Fruit fly (Drosophila melanogaster) whole organism, embryonic: ENCODE results near the gene Atat.
A peak's percentile ranks its signal among the peaks of the same experiment; 100 is the strongest.

Experiments used
- B-H2 ChIP-seq: fragments of 200-800 bp; sonication (Bioruptor generic); optimal IDR thresholded peaks from 2 replicates; lab custom pipeline; 2018; ENCODE audit warnings: missing biosample characterization, mild to moderate bottlenecking, missing genetic modification characterization
- CG10267 ChIP-seq: fragments of 200-800 bp; sonication (Bioruptor generic); optimal IDR thresholded peaks from 2 replicates; lab custom pipeline; 2018; ENCODE audit warnings: missing biosample characterization, mild to moderate bottlenecking, missing genetic modification characterization, moderate library complexity
- CG1233 ChIP-seq: fragments of 200-800 bp; sonication (Bioruptor generic); optimal IDR thresholded peaks from 4 replicates; lab custom pipeline; 2018; ENCODE audit warnings: missing biosample characterization, mild to moderate bottlenecking, missing genetic modification characterization
- CG13287 ChIP-seq: fragments of 200-800 bp; sonication (Bioruptor generic); IDR thresholded peaks from 2 replicates; pipeline ENCODE4 v1.3.6; 2022; ENCODE audit warnings: missing biosample characterization, missing genetic modification characterization; ENCODE audit not compliant: partially characterized antibody
- CG13894 ChIP-seq: fragments of 200-800 bp; sonication (Bioruptor generic); optimal IDR thresholded peaks from 3 replicates; lab custom pipeline; 2018; ENCODE audit warnings: missing biosample characterization, mild to moderate bottlenecking, missing genetic modification characterization, moderate library complexity
- CG14014 ChIP-seq: fragments of 200-800 bp; sonication (Bioruptor generic); IDR thresholded peaks from 2 replicates; pipeline ENCODE4 v1.3.6; 2022; ENCODE audit warnings: missing biosample characterization, missing genetic modification characterization
- CG14710 ChIP-seq: fragments of 200-800 bp; sonication (Bioruptor generic); optimal IDR thresholded peaks from 3 replicates; lab custom pipeline; 2019; ENCODE audit warnings: missing biosample characterization, mild to moderate bottlenecking, missing genetic modification characterization, moderate library complexity
- CG15269 ChIP-seq: fragments of 200-800 bp; sonication (Bioruptor generic); optimal IDR thresholded peaks from 2 replicates; lab custom pipeline; 2018; ENCODE audit warnings: missing biosample characterization, mild to moderate bottlenecking, missing genetic modification characterization, moderate library complexity
- CG15514 ChIP-seq: fragments of 200-800 bp; sonication (Bioruptor generic); optimal IDR thresholded peaks from 3 replicates; lab custom pipeline; 2017; ENCODE audit warnings: missing biosample characterization, missing genetic modification characterization, mild to moderate bottlenecking, moderate library complexity, missing genetic modification reagents
- CG15601 ChIP-seq: fragments of 200-800 bp; sonication (Bioruptor generic); optimal IDR thresholded peaks from 3 replicates; lab custom pipeline; 2019; ENCODE audit warnings: missing biosample characterization, mild to moderate bottlenecking, missing genetic modification characterization, moderate library complexity
- CG17361 ChIP-seq: fragments of 200-800 bp; sonication (Bioruptor generic); IDR thresholded peaks from 3 replicates; pipeline ENCODE4 v1.3.6; 2022; ENCODE audit warnings: missing biosample characterization, missing genetic modification characterization
- CG17385 ChIP-seq: fragments of 200-800 bp; sonication (Bioruptor generic); optimal IDR thresholded peaks from 3 replicates; lab custom pipeline; 2018; ENCODE audit warnings: missing biosample characterization, mild to moderate bottlenecking, missing genetic modification characterization
- CG17912 ChIP-seq: fragments of 200-800 bp; sonication (Bioruptor generic); optimal IDR thresholded peaks from 2 replicates; lab custom pipeline; 2018; ENCODE audit warnings: missing biosample characterization, mild to moderate bottlenecking, missing genetic modification characterization
- CG18476 ChIP-seq: fragments of 200-800 bp; sonication (Bioruptor generic); optimal IDR thresholded peaks from 2 replicates; lab custom pipeline; 2016; ENCODE audit warnings: missing biosample characterization, mild to moderate bottlenecking, missing genetic modification characterization
- CG2889 ChIP-seq: fragments of 200-800 bp; sonication (Bioruptor generic); IDR thresholded peaks from 3 replicates; pipeline ENCODE4 v1.3.6; 2022; ENCODE audit warnings: missing biosample characterization, missing genetic modification characterization
- CG30020 ChIP-seq: fragments of 200-800 bp; optimal IDR thresholded peaks from 2 replicates; lab custom pipeline; 2019; ENCODE audit warnings: missing biosample characterization, mild to moderate bottlenecking, missing genetic modification characterization, moderate library complexity
- CG31441 ChIP-seq: fragments of 200-800 bp; sonication (Bioruptor generic); IDR thresholded peaks from 2 replicates; pipeline ENCODE4 v1.3.6; 2022; ENCODE audit warnings: missing biosample characterization, missing genetic modification characterization
- CG34376 ChIP-seq: fragments of 200-800 bp; sonication (Bioruptor generic); optimal IDR thresholded peaks from 2 replicates; lab custom pipeline; 2018; ENCODE audit warnings: missing biosample characterization, mild to moderate bottlenecking, missing genetic modification characterization
- CG3838 ChIP-seq: fragments of 200-800 bp; sonication (Bioruptor generic); optimal IDR thresholded peaks from 3 replicates; lab custom pipeline; 2016; ENCODE audit warnings: missing biosample characterization, missing genetic modification characterization
- CG6689 ChIP-seq: fragments of 200-800 bp; sonication (Bioruptor generic); IDR thresholded peaks from 2 replicates; pipeline ENCODE4 v1.3.6; 2022; ENCODE audit warnings: missing biosample characterization, missing genetic modification characterization
- CG8765 ChIP-seq: fragments of 200-800 bp; sonication (Bioruptor generic); IDR thresholded peaks from 2 replicates; pipeline ENCODE4 v1.3.6; 2022; ENCODE audit warnings: missing biosample characterization, missing genetic modification characterization
- CG9437 ChIP-seq: fragments of 200-800 bp; sonication (Bioruptor generic); optimal IDR thresholded peaks from 2 replicates; lab custom pipeline; 2018; ENCODE audit warnings: missing biosample characterization, mild to moderate bottlenecking, missing genetic modification characterization
- Dip3 ChIP-seq: fragments of 200-800 bp; sonication (Bioruptor generic); optimal IDR thresholded peaks from 3 replicates; lab custom pipeline; 2016; ENCODE audit warnings: missing biosample characterization, missing genetic modification characterization
- Dref ChIP-seq: fragments of 200-800 bp; sonication (Bioruptor generic); IDR thresholded peaks from 2 replicates; pipeline ENCODE4 v1.3.6; 2022; ENCODE audit warnings: missing biosample characterization, missing genetic modification characterization
- E2f1 ChIP-seq: fragments of 200-800 bp; sonication (Bioruptor generic); IDR thresholded peaks from 2 replicates; pipeline ENCODE4 v1.3.6; 2022; ENCODE audit warnings: missing biosample characterization, missing genetic modification characterization
- HLH4C ChIP-seq: fragments of 200-800 bp; sonication (Bioruptor generic); IDR thresholded peaks from 3 replicates; pipeline ENCODE4 v1.3.6; 2022; ENCODE audit warnings: missing biosample characterization, missing genetic modification characterization; ENCODE audit not compliant: partially characterized antibody
- Hmx ChIP-seq: fragments of 200-800 bp; sonication (Bioruptor generic); optimal IDR thresholded peaks from 2 replicates; lab custom pipeline; 2016; ENCODE audit warnings: missing biosample characterization, missing genetic modification characterization
- Mes4 ChIP-seq: fragments of 200-800 bp; sonication (Bioruptor generic); optimal IDR thresholded peaks from 2 replicates; lab custom pipeline; 2016; ENCODE audit warnings: missing biosample characterization, missing genetic modification characterization
- NC2β ChIP-seq: fragments of 200-800 bp; sonication (Bioruptor generic); optimal IDR thresholded peaks from 2 replicates; lab custom pipeline; 2016; ENCODE audit warnings: missing biosample characterization, missing genetic modification characterization
- Pdp1 ChIP-seq, 2 experiments: fragments of 200-800 bp; sonication (Bioruptor generic); optimal IDR thresholded peaks; 3 replicates each; lab custom pipeline; 2016; ENCODE audit warnings: missing biosample characterization in 2 of 2, missing genetic modification characterization in 2 of 2, mild to moderate bottlenecking in 1 of 2, moderate library complexity in 1 of 2
- Ssrp ChIP-seq: fragments of 200-800 bp; sonication (Bioruptor generic); optimal IDR thresholded peaks from 2 replicates; lab custom pipeline; 2018; ENCODE audit warnings: missing biosample characterization, mild to moderate bottlenecking, missing genetic modification characterization, moderate library complexity
- ato ChIP-seq: fragments of 200-800 bp; sonication (Bioruptor generic); IDR thresholded peaks from 2 replicates; pipeline ENCODE4 v1.3.6; 2022; ENCODE audit warnings: missing biosample characterization, missing genetic modification characterization; ENCODE audit not compliant: partially characterized antibody
- bsh ChIP-seq, 2 experiments: fragments of 200-800 bp; sonication (Bioruptor generic); optimal IDR thresholded peaks; 2 replicates each; lab custom pipeline; 2017 to 2018; ENCODE audit warnings: mild to moderate bottlenecking in 2 of 2, missing biosample characterization in 2 of 2, missing genetic modification characterization in 2 of 2, moderate library complexity in 1 of 2
- caup ChIP-seq: fragments of 200-800 bp; sonication (Bioruptor generic); optimal IDR thresholded peaks from 3 replicates; lab custom pipeline; 2017; ENCODE audit warnings: missing biosample characterization, mild to moderate bottlenecking, missing genetic modification characterization, moderate library complexity; ENCODE audit not compliant: severe bottlenecking
- chn ChIP-seq: fragments of 200-800 bp; sonication (Bioruptor generic); optimal IDR thresholded peaks from 2 replicates; lab custom pipeline; 2016; ENCODE audit warnings: missing biosample characterization, missing genetic modification characterization
- dm ChIP-seq: fragments of 200-800 bp; sonication (Bioruptor generic); optimal IDR thresholded peaks from 3 replicates; lab custom pipeline; 2016; ENCODE audit warnings: missing biosample characterization, missing genetic modification characterization
- eyg ChIP-seq: fragments of 200-800 bp; sonication (Bioruptor generic); optimal IDR thresholded peaks from 3 replicates; lab custom pipeline; 2016; ENCODE audit warnings: missing biosample characterization, missing genetic modification characterization
- gem ChIP-seq: fragments of 200-800 bp; sonication (Bioruptor generic); optimal IDR thresholded peaks from 2 replicates; lab custom pipeline; 2019; ENCODE audit warnings: missing biosample characterization, mild to moderate bottlenecking, missing genetic modification characterization, moderate library complexity
- grn ChIP-seq: fragments of 200-800 bp; sonication (Bioruptor generic); optimal IDR thresholded peaks from 3 replicates; lab custom pipeline; 2017; ENCODE audit warnings: missing biosample characterization, missing genetic modification characterization
- hth ChIP-seq: fragments of >200 bp; optimal IDR thresholded peaks from 2 replicates; lab custom pipeline; 2017; ENCODE audit warnings: inconsistent platforms
- ind ChIP-seq: fragments of 200-800 bp; sonication (Bioruptor generic); optimal IDR thresholded peaks from 3 replicates; lab custom pipeline; 2016; ENCODE audit warnings: missing biosample characterization, missing genetic modification characterization
- pb ChIP-seq: fragments of 200-800 bp; sonication (Bioruptor generic); optimal IDR thresholded peaks from 3 replicates; lab custom pipeline; 2016; ENCODE audit warnings: missing biosample characterization, missing genetic modification characterization
- phol ChIP-seq: fragments of 200-800 bp; sonication (Bioruptor generic); optimal IDR thresholded peaks from 3 replicates; lab custom pipeline; 2018; ENCODE audit warnings: missing biosample characterization, mild to moderate bottlenecking, missing genetic modification characterization, moderate library complexity
- ranshi ChIP-seq: fragments of 200-800 bp; sonication (Bioruptor generic); IDR thresholded peaks from 2 replicates; pipeline ENCODE4 v1.3.6; 2022; ENCODE audit warnings: missing biosample characterization, missing genetic modification characterization
- so ChIP-seq: fragments of 200-800 bp; sonication (Bioruptor generic); IDR thresholded peaks from 3 replicates; pipeline ENCODE4 v1.3.6; 2022; ENCODE audit warnings: missing biosample characterization, missing genetic modification characterization
- sqz ChIP-seq: fragments of 200-800 bp; sonication (Bioruptor generic); optimal IDR thresholded peaks from 3 replicates; lab custom pipeline; 2018; ENCODE audit warnings: missing biosample characterization, mild to moderate bottlenecking, missing genetic modification characterization
- unc-4 ChIP-seq: fragments of 200-800 bp; sonication (Bioruptor generic); IDR thresholded peaks from 2 replicates; pipeline ENCODE4 v1.3.6; 2022; ENCODE audit warnings: missing biosample characterization, missing genetic modification characterization; ENCODE audit not compliant: partially characterized antibody
- zen ChIP-seq: fragments of 200-800 bp; sonication (Bioruptor generic); optimal IDR thresholded peaks from 3 replicates; lab custom pipeline; 2018; ENCODE audit warnings: missing biosample characterization, mild to moderate bottlenecking, missing genetic modification characterization, moderate library complexity

Gene Atat

DNA sequence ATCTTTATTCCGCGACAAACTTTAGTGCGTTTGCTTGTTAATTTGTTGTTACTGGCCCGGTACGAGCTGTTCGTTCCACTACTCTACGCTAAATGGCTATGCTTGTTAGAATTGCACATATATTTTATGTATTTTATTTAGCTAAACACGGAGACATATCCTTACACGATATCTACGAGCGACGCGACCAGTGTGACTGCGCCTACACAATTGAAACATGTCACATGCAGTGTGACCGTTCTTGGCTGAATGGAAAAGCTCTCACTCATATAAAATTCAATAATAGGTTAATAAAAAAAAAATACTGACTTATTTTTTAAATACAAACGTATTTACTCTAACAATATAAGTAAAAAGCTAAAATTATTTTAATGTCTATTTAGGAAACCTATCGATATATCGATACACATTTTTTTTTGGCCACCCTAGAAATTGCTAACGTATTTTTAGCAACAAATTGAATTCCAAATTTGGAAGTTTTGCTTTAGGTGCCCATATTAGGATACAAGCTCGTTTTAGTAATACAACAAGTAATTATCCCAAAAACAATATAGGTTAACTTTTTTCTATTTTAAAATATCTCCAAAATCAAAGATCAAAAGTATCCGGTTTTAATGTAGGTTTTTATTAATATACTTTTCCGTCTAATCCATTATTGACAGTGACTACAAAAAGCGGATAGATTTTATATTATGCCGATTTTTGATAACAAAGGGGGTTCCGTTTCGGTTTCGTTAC is 27.4 kb downstream of the Atat start, which contains the start of gene CG4080 (continued):
- TF ChIP-seq chn (GFP tag; lab: Kevin White, UChicago) = peak; percentile 32
- no peak for TF ChIP-seq dm (GFP tag; lab: Kevin White, UChicago)
- TF ChIP-seq CG13287 (GFP tag; lab: Robert Waterston, UW) = peak; percentile 88
- TF ChIP-seq CG14710 (tag; lab: Kevin White, UChicago) = peak; percentile 80
- peak; percentile 39; the same call in 1 of the 3 replicates for TF ChIP-seq CG17361
- peak; percentile 62 for TF ChIP-seq Dref
- peak; percentile 30 for TF ChIP-seq CG18476 (GFP tag; lab: Kevin White, UChicago)
- peak; percentile 19 for TF ChIP-seq Mes4 (GFP tag; lab: Kevin White, UChicago)
- TF ChIP-seq hth (lab: Kevin White, UChicago) = no peak
- peak; percentile 26 for TF ChIP-seq grn (GFP tag; lab: Kevin White, UChicago)
- peak; percentile 55 for TF ChIP-seq CG34376 (GFP tag; lab: Kevin White, UChicago)
- no peak for TF ChIP-seq CG8765 (GFP tag; lab: Robert Waterston, UW)
- TF ChIP-seq CG6689 (GFP tag; lab: Robert Waterston, UW) = 0 out of 2 replicates have a peak, but pooled peaks have one; percentile 18
- TF ChIP-seq caup = peak; percentile 33
- TF ChIP-seq CG3838 = peak; percentile 15
- no peak for TF ChIP-seq pb (GFP tag; lab: Kevin White, UChicago)
- TF ChIP-seq CG30020 (tag; lab: Kevin White, UChicago) = peak; percentile 60
- TF ChIP-seq bsh (GFP tag; optimal IDR thresholded peaks at IDR 0.05; lab: Kevin White, UChicago) = peak in 1 of 2 experiments; percentile 22
- TF ChIP-seq Dip3 (GFP tag; lab: Kevin White, UChicago) = peak; percentile 23
- TF ChIP-seq CG14014 = peak; percentile 47; the same call in 1 of the 2 replicates
- peak; percentile 32 for TF ChIP-seq sqz (GFP tag; lab: Kevin White, UChicago)
- peak; percentile 61 for TF ChIP-seq B-H2 (GFP tag; lab: Kevin White, UChicago)
- TF ChIP-seq CG1233 = no peak
- TF ChIP-seq CG9437 = peak; percentile 54
- peak; percentile 34 for TF ChIP-seq gem (tag; lab: Kevin White, UChicago)
- peak; percentile 5 for TF ChIP-seq NC2β
- peak; percentile 34 for TF ChIP-seq CG17912
- peak; percentile 70 for TF ChIP-seq CG10267 (tag; lab: Kevin White, UChicago)
- TF ChIP-seq ranshi (GFP tag; lab: Robert Waterston, UW) = peak; percentile 82; the same call in 1 of the 2 replicates
- peak; percentile 55 for TF ChIP-seq phol (tag; lab: Kevin White, UChicago)
- 0 out of 3 replicates have a peak, but pooled peaks have one; percentile 45 for TF ChIP-seq so
- peak; percentile 88 for TF ChIP-seq unc-4 (GFP tag; lab: Robert Waterston, UW)
- TF ChIP-seq CG31441 (GFP tag; lab: Robert Waterston, UW) = 0 out of 2 replicates have a peak, but pooled peaks have one; percentile 44
- peak; percentile 9 for TF ChIP-seq Hmx (GFP tag; lab: Kevin White, UChicago)
- TF ChIP-seq E2f1 (GFP tag; lab: Robert Waterston, UW) = peak; percentile 25; the same call in 1 of the 2 replicates
- no peak for TF ChIP-seq CG2889 (GFP tag; lab: Robert Waterston, UW)
- TF ChIP-seq CG15601 = peak; percentile 57
- TF ChIP-seq CG17385 (GFP tag; lab: Kevin White, UChicago) = peak; percentile 8
- TF ChIP-seq CG13894 (tag; lab: Kevin White, UChicago) = peak; percentile 1
- TF ChIP-seq CG15269 = no peak
- peak; percentile 26 for TF ChIP-seq zen
- TF ChIP-seq Pdp1 (GFP tag; optimal IDR thresholded peaks at IDR 0.05; lab: Kevin White, UChicago) = peak in 1 of 2 experiments; percentile 22
- TF ChIP-seq eyg = no peak
- no peak for TF ChIP-seq ind
- no peak for TF ChIP-seq Ssrp (tag; lab: Kevin White, UChicago)
- peak; percentile 67 for TF ChIP-seq CG15514 (GFP tag; lab: Kevin White, UChicago)
- TF ChIP-seq ato (GFP tag; lab: Robert Waterston, UW) = 0 out of 2 replicates have a peak, but pooled peaks have one; percentile 14
- peak; percentile 73 for TF ChIP-seq HLH4C
